Worm (Caenorhabditis elegans) whole organism, L4/young adult: ENCODE data around the gene Y73B6BL.37.

Experiments used
- W03F9.2 ChIP-seq: fragments of 150-350 bp; optimal IDR thresholded peaks from 2 replicates; lab custom pipeline; 2014; ENCODE audit warnings: missing biosample characterization, missing genetic modification characterization
- dao-5 ChIP-seq: sonication (generic microtip); optimal IDR thresholded peaks from 2 replicates; lab custom pipeline; 2016; ENCODE audit warnings: missing genotype, missing genetic modification characterization, moderate library complexity, missing compliant biosample characterization
- him-1 ChIP-seq: sonication (generic microtip); optimal IDR thresholded peaks from 2 replicates; lab custom pipeline; 2016; ENCODE audit warnings: missing genotype, missing genetic modification reagents, missing genetic modification characterization, missing compliant biosample characterization

DNA sequence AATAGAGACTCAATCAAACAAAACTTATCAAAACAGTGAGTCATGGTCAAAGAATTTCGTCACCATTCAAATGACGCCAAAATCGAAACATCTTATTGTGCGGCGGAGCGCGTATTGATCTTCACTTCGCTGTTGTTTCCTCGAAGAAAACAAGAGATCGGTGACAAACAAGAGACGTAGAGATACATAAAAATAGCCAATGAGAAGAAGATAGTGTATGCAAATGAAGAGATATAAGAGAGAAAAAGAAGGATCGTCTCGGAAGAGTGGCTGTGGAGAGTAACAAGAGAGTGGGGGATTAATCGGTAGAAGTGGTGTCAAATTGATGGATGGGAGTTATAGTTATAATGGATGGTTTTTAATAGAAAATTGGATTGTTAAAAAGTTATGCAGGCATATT is 12.4 kb upstream of the Y73B6BL.37 start:
- TF ChIP-seq him-1 (no peak), W03F9.2 (tag; lab: Kevin White, UChicago) (no peak), dao-5 (tag; lab: Kevin White, UChicago) (no peak)
